Fruit fly (Drosophila melanogaster) whole organism, embryonic: ENCODE data around the gene CG7304.

ENCODE experiments used
- Atf-2 ChIP-seq: fragments of 200-800 bp; sonication (Bioruptor generic); optimal IDR thresholded peaks from 2 replicates; lab custom pipeline; 2016; ENCODE audit warnings: missing biosample characterization, missing genetic modification characterization
- C15 ChIP-seq: fragments of 200-800 bp; sonication (Bioruptor generic); IDR thresholded peaks from 3 replicates; pipeline ENCODE4 v1.3.6; 2022; ENCODE audit warnings: missing biosample characterization, missing genetic modification characterization
- CG10209 ChIP-seq: fragments of 200-800 bp; sonication (Bioruptor generic); optimal IDR thresholded peaks from 3 replicates; lab custom pipeline; 2017; ENCODE audit warnings: missing biosample characterization, mild to moderate bottlenecking, missing genetic modification characterization, missing genetic modification reagents
- CG11398 ChIP-seq: fragments of 200-800 bp; sonication (Bioruptor generic); optimal IDR thresholded peaks from 2 replicates; lab custom pipeline; 2016; ENCODE audit warnings: missing biosample characterization, missing genetic modification characterization
- CG11696 ChIP-seq: fragments of 200-800 bp; sonication (Bioruptor generic); IDR thresholded peaks from 2 replicates; pipeline ENCODE4 v1.3.6; 2022; ENCODE audit warnings: missing biosample characterization, missing genetic modification characterization
- CG12299 ChIP-seq: fragments of 200-800 bp; sonication (Bioruptor generic); optimal IDR thresholded peaks from 2 replicates; lab custom pipeline; 2018; ENCODE audit warnings: missing biosample characterization, mild to moderate bottlenecking, missing genetic modification characterization
- CG13296 ChIP-seq: fragments of 200-800 bp; sonication (Bioruptor generic); optimal IDR thresholded peaks from 3 replicates; lab custom pipeline; 2018; ENCODE audit warnings: missing biosample characterization, mild to moderate bottlenecking, missing genetic modification characterization
- CG15601 ChIP-seq: fragments of 200-800 bp; sonication (Bioruptor generic); optimal IDR thresholded peaks from 3 replicates; lab custom pipeline; 2019; ENCODE audit warnings: missing biosample characterization, mild to moderate bottlenecking, missing genetic modification characterization, moderate library complexity
- CG16813 ChIP-seq: fragments of 200-800 bp; sonication (Bioruptor generic); IDR thresholded peaks from 3 replicates; pipeline ENCODE4 v1.3.6; 2022; ENCODE audit warnings: missing biosample characterization, missing genetic modification characterization; ENCODE audit not compliant: partially characterized antibody
- CG17829 ChIP-seq: fragments of 200-800 bp; optimal IDR thresholded peaks from 2 replicates; lab custom pipeline; 2019; ENCODE audit warnings: missing biosample characterization, mild to moderate bottlenecking, missing genetic modification characterization, moderate library complexity
- CG18599 ChIP-seq: fragments of 200-800 bp; sonication (Bioruptor generic); optimal IDR thresholded peaks from 3 replicates; lab custom pipeline; 2017; ENCODE audit warnings: missing biosample characterization, missing genetic modification characterization, mild to moderate bottlenecking, moderate library complexity, missing genetic modification reagents
- CG2678 ChIP-seq: fragments of 200-800 bp; sonication (Bioruptor generic); optimal IDR thresholded peaks from 3 replicates; lab custom pipeline; 2019; ENCODE audit warnings: missing biosample characterization, mild to moderate bottlenecking, missing genetic modification characterization, moderate library complexity
- CG2889 ChIP-seq: fragments of 200-800 bp; sonication (Bioruptor generic); IDR thresholded peaks from 3 replicates; pipeline ENCODE4 v1.3.6; 2022; ENCODE audit warnings: missing biosample characterization, missing genetic modification characterization
- CG30403 ChIP-seq: fragments of 200-800 bp; sonication (Bioruptor generic); optimal IDR thresholded peaks from 3 replicates; lab custom pipeline; 2016; ENCODE audit warnings: missing biosample characterization, missing genetic modification characterization
- CG31365 ChIP-seq: fragments of 200-800 bp; sonication (Bioruptor generic); optimal IDR thresholded peaks from 2 replicates; lab custom pipeline; 2018; ENCODE audit warnings: missing biosample characterization, mild to moderate bottlenecking, missing genetic modification characterization
- CG33557 ChIP-seq: fragments of 200-800 bp; sonication (Bioruptor generic); optimal IDR thresholded peaks from 2 replicates; lab custom pipeline; 2019; ENCODE audit warnings: missing biosample characterization, mild to moderate bottlenecking, missing genetic modification characterization, moderate library complexity
- CG3407 ChIP-seq: fragments of 200-800 bp; sonication (Bioruptor generic); optimal IDR thresholded peaks from 2 replicates; lab custom pipeline; 2018; ENCODE audit warnings: missing biosample characterization, mild to moderate bottlenecking, missing genetic modification characterization
- CG34224 ChIP-seq: fragments of 200-800 bp; sonication (Bioruptor generic); IDR thresholded peaks from 3 replicates; pipeline ENCODE4 v1.3.6; 2022; ENCODE audit warnings: missing biosample characterization, missing genetic modification characterization; ENCODE audit not compliant: partially characterized antibody
- CG4404 ChIP-seq: fragments of 200-800 bp; sonication (Bioruptor generic); IDR thresholded peaks from 2 replicates; pipeline ENCODE4 v1.3.6; 2022; ENCODE audit warnings: missing biosample characterization, missing genetic modification characterization
- CG4820 ChIP-seq: fragments of 200-800 bp; sonication (Bioruptor generic); optimal IDR thresholded peaks from 3 replicates; lab custom pipeline; 2016; ENCODE audit warnings: missing biosample characterization, missing genetic modification characterization
- CG6254 ChIP-seq: fragments of 200-800 bp; sonication (Bioruptor generic); optimal IDR thresholded peaks from 3 replicates; lab custom pipeline; 2017; ENCODE audit warnings: mild to moderate bottlenecking, missing biosample characterization, missing genetic modification reagents, missing genetic modification characterization
- CG6272 ChIP-seq: fragments of 200-800 bp; sonication (Bioruptor generic); IDR thresholded peaks from 2 replicates; pipeline ENCODE4 v1.3.6; 2022; ENCODE audit warnings: missing biosample characterization, missing genetic modification characterization
- CHES-1-like ChIP-seq: fragments of 200-800 bp; sonication (Bioruptor generic); optimal IDR thresholded peaks from 2 replicates; lab custom pipeline; 2016; ENCODE audit warnings: missing biosample characterization, missing genetic modification characterization
- ERR ChIP-seq: fragments of 200-800 bp; sonication (Bioruptor generic); optimal IDR thresholded peaks from 2 replicates; lab custom pipeline; 2016; ENCODE audit warnings: missing biosample characterization, missing genetic modification characterization
- Eip74EF ChIP-seq, 2 experiments: fragments of 200-800 bp in 1 of 2; fragments of >200 bp in 1 of 2; sonication (Bioruptor generic) in 1 of 2; optimal IDR thresholded peaks; 2 replicates each; lab custom pipeline; 2017 to 2019; ENCODE audit warnings: missing biosample characterization in 2 of 2, missing genetic modification characterization in 2 of 2, mild to moderate bottlenecking in 1 of 2, moderate library complexity in 1 of 2
- Ets97D ChIP-seq: fragments of 200-800 bp; sonication (Bioruptor generic); optimal IDR thresholded peaks from 3 replicates; lab custom pipeline; 2016; ENCODE audit warnings: missing biosample characterization, missing genetic modification characterization
- Gsc ChIP-seq: fragments of 200-800 bp; sonication (Bioruptor generic); IDR thresholded peaks from 2 replicates; pipeline ENCODE4 v1.3.6; 2022; ENCODE audit warnings: missing biosample characterization, missing genetic modification characterization
- Gug ChIP-seq: fragments of 200-800 bp; sonication (Bioruptor generic); IDR thresholded peaks from 4 replicates; pipeline ENCODE4 v1.3.6; 2022; ENCODE audit warnings: missing biosample characterization, missing genetic modification characterization
- HmgD ChIP-seq: fragments of 200-800 bp; sonication (Bioruptor generic); optimal IDR thresholded peaks from 3 replicates; lab custom pipeline; 2016; ENCODE audit warnings: missing biosample characterization, missing genetic modification characterization
- Hmx ChIP-seq: fragments of 200-800 bp; sonication (Bioruptor generic); optimal IDR thresholded peaks from 2 replicates; lab custom pipeline; 2016; ENCODE audit warnings: missing biosample characterization, missing genetic modification characterization
- Stat92E ChIP-seq, 3 experiments: fragments of >200 bp in 2 of 3; fragments of 200-800 bp in 1 of 3; sonication (Bioruptor generic) in 1 of 3; optimal IDR thresholded peaks; 2 replicates each; lab custom pipeline; 2017 to 2019; ENCODE audit warnings: missing biosample characterization in 3 of 3, missing genetic modification characterization in 3 of 3, mild to moderate bottlenecking in 1 of 3, moderate library complexity in 1 of 3
- amos ChIP-seq: fragments of 200-800 bp; sonication (Bioruptor generic); IDR thresholded peaks from 2 replicates; pipeline ENCODE4 v1.3.6; 2022; ENCODE audit warnings: missing biosample characterization, missing genetic modification characterization; ENCODE audit not compliant: partially characterized antibody
- bcd ChIP-seq: fragments of 200-800 bp; sonication (Bioruptor generic); optimal IDR thresholded peaks from 2 replicates; lab custom pipeline; 2017; ENCODE audit warnings: missing biosample characterization, mild to moderate bottlenecking, missing genetic modification characterization
- ci ChIP-seq: fragments of 200-800 bp; sonication (Bioruptor generic); IDR thresholded peaks from 3 replicates; pipeline ENCODE4 v1.3.6; 2022; ENCODE audit warnings: missing biosample characterization, missing genetic modification characterization
- dati ChIP-seq: fragments of 200-800 bp; sonication (Bioruptor generic); IDR thresholded peaks from 2 replicates; pipeline ENCODE4 v1.3.6; 2022; ENCODE audit warnings: missing biosample characterization, missing genetic modification characterization
- dysf ChIP-seq: fragments of 200-800 bp; sonication (Bioruptor generic); IDR thresholded peaks from 3 replicates; pipeline ENCODE4 v1.3.6; 2022; ENCODE audit warnings: missing biosample characterization, missing genetic modification characterization
- exex ChIP-seq: fragments of 200-800 bp; sonication (Bioruptor generic); optimal IDR thresholded peaks from 4 replicates; lab custom pipeline; 2018; ENCODE audit warnings: missing biosample characterization, mild to moderate bottlenecking, missing genetic modification characterization, moderate library complexity
- gcm ChIP-seq: fragments of 200-800 bp; sonication (Bioruptor generic); optimal IDR thresholded peaks from 2 replicates; lab custom pipeline; 2019; ENCODE audit warnings: missing biosample characterization, mild to moderate bottlenecking, missing genetic modification characterization, moderate library complexity
- gfzf ChIP-seq: fragments of 200-800 bp; sonication (Bioruptor generic); optimal IDR thresholded peaks from 2 replicates; lab custom pipeline; 2016; ENCODE audit warnings: missing biosample characterization, mild to moderate bottlenecking, missing genetic modification characterization, moderate library complexity
- hbn ChIP-seq: fragments of 200-800 bp; sonication (Bioruptor generic); IDR thresholded peaks from 2 replicates; pipeline ENCODE4 v1.3.6; 2022; ENCODE audit warnings: missing biosample characterization, missing genetic modification characterization; ENCODE audit not compliant: partially characterized antibody
- lbe ChIP-seq: fragments of 200-800 bp; sonication (Bioruptor generic); optimal IDR thresholded peaks from 2 replicates; lab custom pipeline; 2016; ENCODE audit warnings: missing biosample characterization, mild to moderate bottlenecking, missing genetic modification characterization
- lilli ChIP-seq: fragments of 200-800 bp; sonication (Bioruptor generic); optimal IDR thresholded peaks from 3 replicates; lab custom pipeline; 2016; ENCODE audit warnings: missing biosample characterization, missing genetic modification characterization
- repo ChIP-seq: fragments of 200-800 bp; sonication (Bioruptor generic); optimal IDR thresholded peaks from 2 replicates; lab custom pipeline; 2016; ENCODE audit warnings: missing biosample characterization, missing genetic modification characterization
- ro ChIP-seq: fragments of 200-800 bp; sonication (Bioruptor generic); IDR thresholded peaks from 2 replicates; pipeline ENCODE4 v1.3.6; 2022; ENCODE audit warnings: missing biosample characterization, missing genetic modification characterization
- slbo ChIP-seq: fragments of 200-800 bp; sonication (Bioruptor generic); IDR thresholded peaks from 2 replicates; pipeline ENCODE4 v1.3.6; 2022; ENCODE audit warnings: missing biosample characterization, missing genetic modification characterization
- so ChIP-seq: fragments of 200-800 bp; sonication (Bioruptor generic); IDR thresholded peaks from 3 replicates; pipeline ENCODE4 v1.3.6; 2022; ENCODE audit warnings: missing biosample characterization, missing genetic modification characterization
- tio ChIP-seq: fragments of 200-800 bp; sonication (Bioruptor generic); optimal IDR thresholded peaks from 2 replicates; lab custom pipeline; 2017; ENCODE audit warnings: missing biosample characterization, missing genetic modification characterization, inconsistent platforms
- tna ChIP-seq: fragments of 200-800 bp; sonication (Bioruptor generic); IDR thresholded peaks from 2 replicates; pipeline ENCODE4 v1.3.6; 2022; ENCODE audit warnings: missing biosample characterization, missing genetic modification characterization; ENCODE audit not compliant: partially characterized antibody
- yki ChIP-seq: fragments of >200 bp; optimal IDR thresholded peaks from 3 replicates; lab custom pipeline; 2018
- zf30C ChIP-seq: fragments of 200-800 bp; sonication (Bioruptor generic); optimal IDR thresholded peaks from 3 replicates; lab custom pipeline; 2018; ENCODE audit warnings: missing biosample characterization, mild to moderate bottlenecking, missing genetic modification characterization

The CG7304 gene

dm6 chr3L:15699626-15700337 lies 20.3 kb downstream of the CG7304 start, which contains the start of gene comm2 (continued):
- TF ChIP-seq CG6254 (GFP tag; lab: Kevin White, UChicago) (no peak), lilli (GFP tag; lab: Kevin White, UChicago) (no peak), Atf-2 (no peak), CG33557 (GFP tag; lab: Kevin White, UChicago) (no peak), CG18599 (GFP tag; lab: Kevin White, UChicago) (no peak), amos (peak; percentile 61; the same call in 1 of the 2 replicates), CG15601 (tag; lab: Kevin White, UChicago) (no peak), CG13296 (GFP tag; lab: Kevin White, UChicago) (no peak), gfzf (GFP tag; lab: Kevin White, UChicago) (no peak), CG6272 (GFP tag; lab: Robert Waterston, UW) (no peak), CG2889 (GFP tag; lab: Robert Waterston, UW) (no peak), lbe (GFP tag; lab: Kevin White, UChicago) (peak; percentile 20), CG11696 (GFP tag; lab: Robert Waterston, UW) (no peak), CG17829 (tag; lab: Kevin White, UChicago) (peak; percentile 43), Stat92E (GFP tag; optimal IDR thresholded peaks at IDR 0.05; lab: Kevin White, UChicago) (peak in 1 of 3 experiments; percentile 9), Gsc (GFP tag; lab: Robert Waterston, UW) (no peak), so (GFP tag; lab: Robert Waterston, UW) (peak; percentile 46; the same call in 2 of the 3 replicates), tna (GFP tag; lab: Robert Waterston, UW) (no peak; the same call in 1 of the 2 replicates), hbn (GFP tag; lab: Robert Waterston, UW) (no peak), CG11398 (GFP tag; lab: Kevin White, UChicago) (no peak), CG31365 (tag; lab: Kevin White, UChicago) (no peak), CG34224 (GFP tag; lab: Robert Waterston, UW) (peak; percentile 65; the same call in 2 of the 3 replicates), Hmx (GFP tag; lab: Kevin White, UChicago) (no peak), Ets97D (GFP tag; lab: Kevin White, UChicago) (no peak), CG10209 (no peak), repo (GFP tag; lab: Kevin White, UChicago) (no peak), CG16813 (GFP tag; lab: Robert Waterston, UW) (no peak), C15 (GFP tag; lab: Robert Waterston, UW) (no peak), gcm (GFP tag; lab: Kevin White, UChicago) (peak; percentile 8), CG4404 (no peak), ro (GFP tag; lab: Robert Waterston, UW) (no peak), bcd (no peak), CG2678 (tag; lab: Kevin White, UChicago) (peak; percentile 8), CG3407 (GFP tag; lab: Kevin White, UChicago) (no peak), ci (GFP tag; lab: Robert Waterston, UW) (peak; percentile 55; the same call in 1 of the 3 replicates), ERR (GFP tag; lab: Kevin White, UChicago) (no peak), slbo (GFP tag; lab: Robert Waterston, UW) (no peak), zf30C (no peak), CHES-1-like (GFP tag; lab: Kevin White, UChicago) (no peak), exex (tag; lab: Kevin White, UChicago) (no peak), yki (peak; percentile 70), Eip74EF (GFP tag; optimal IDR thresholded peaks at IDR 0.05; lab: Kevin White, UChicago) (no peak), CG4820 (GFP tag; lab: Kevin White, UChicago) (no peak), Gug (GFP tag; lab: Robert Waterston, UW) (no peak), CG12299 (tag; lab: Kevin White, UChicago) (no peak), tio (GFP tag; lab: Kevin White, UChicago) (no peak), HmgD (GFP tag; lab: Kevin White, UChicago) (no peak), dysf (GFP tag; lab: Robert Waterston, UW) (no peak), dati (no peak), CG30403 (GFP tag; lab: Kevin White, UChicago) (no peak)
